Fruit fly (Drosophila melanogaster) whole organism, larva: Measurements from ENCODE around the gene E2f1.

Experiments used
- noc ChIP-seq: fragments of 200-800 bp; sonication (Bioruptor generic); optimal IDR thresholded peaks from 3 replicates; lab custom pipeline; 2019; ENCODE audit warnings: missing biosample characterization, mild to moderate bottlenecking, missing genetic modification characterization, moderate library complexity

Gene E2f1

dm6 chr3R:21612902-21613301 lies 47.8 kb downstream of the E2f1 start:
- peak; percentile 75 for TF ChIP-seq noc (tag; lab: Kevin White, UChicago)

dm6 chr3R:21611629-21612180 lies 49.0 kb downstream of the E2f1 start:
- TF ChIP-seq noc (tag; lab: Kevin White, UChicago) = no peak

- TF ChIP-seq noc (tag; lab: Kevin White, UChicago) = no peak
These were observed 52.2 kb downstream of the E2f1 start for dm6 chr3R:21608275-21609035.

dm6 chr3R:21606221-21607099 lies 54.2 kb downstream of the E2f1 start:
- no peak for TF ChIP-seq noc (tag; lab: Kevin White, UChicago)

- no peak for TF ChIP-seq noc (tag; lab: Kevin White, UChicago)
These were observed 55.3 kb downstream of the E2f1 start for dm6 chr3R:21605291-21605898.

- no peak for TF ChIP-seq noc (tag; lab: Kevin White, UChicago)
These were observed 56.1 kb downstream of the E2f1 start for dm6 chr3R:21604564-21604963.

dm6 chr3R:21602688-21603031 lies 58.0 kb downstream of the E2f1 start:
- no peak for TF ChIP-seq noc (tag; lab: Kevin White, UChicago)

- TF ChIP-seq noc (tag; lab: Kevin White, UChicago) = no peak
These were observed 58.5 kb downstream of the E2f1 start for dm6 chr3R:21601954-21602687.

- no peak for TF ChIP-seq noc (tag; lab: Kevin White, UChicago)
These were observed 61.0 kb downstream of the E2f1 start for dm6 chr3R:21599642-21600041.

- TF ChIP-seq noc (tag; lab: Kevin White, UChicago) = no peak
These were observed 62.1 kb downstream of the E2f1 start for dm6 chr3R:21598605-21599004.

dm6 chr3R:21597877-21598276 lies 62.8 kb downstream of the E2f1 start:
- TF ChIP-seq noc (tag; lab: Kevin White, UChicago) = no peak

- TF ChIP-seq noc (tag; lab: Kevin White, UChicago) = peak; percentile 16
These were observed 64.4 kb downstream of the E2f1 start for dm6 chr3R:21596151-21596802.

- no peak for TF ChIP-seq noc (tag; lab: Kevin White, UChicago)
These were observed 66.2 kb downstream of the E2f1 start for dm6 chr3R:21594417-21594892.

- no peak for TF ChIP-seq noc (tag; lab: Kevin White, UChicago)
These were observed 66.8 kb downstream of the E2f1 start for dm6 chr3R:21593735-21594345.
